Fruit fly (Drosophila melanogaster) whole organism: ENCODE data around the gene Dus4.

Source experiments
- CG8478 ChIP-seq: fragments of >200 bp; optimal IDR thresholded peaks from 2 replicates; lab custom pipeline; 2018; ENCODE audit warnings: inconsistent platforms
- EcR ChIP-seq, 2 experiments: fragments of >200 bp; optimal IDR thresholded peaks; 2 replicates each; lab custom pipeline; 2017; ENCODE audit warnings: missing biosample characterization in 2 of 2, missing genetic modification characterization in 2 of 2, missing genetic modification reagents in 2 of 2
- pan ChIP-seq: fragments of >200 bp; optimal IDR thresholded peaks from 2 replicates; lab custom pipeline; 2017
- usp ChIP-seq: fragments of >200 bp; optimal IDR thresholded peaks from 2 replicates; lab custom pipeline; 2017; ENCODE audit warnings: missing biosample characterization, missing genetic modification characterization, mixed read lengths

DNA sequence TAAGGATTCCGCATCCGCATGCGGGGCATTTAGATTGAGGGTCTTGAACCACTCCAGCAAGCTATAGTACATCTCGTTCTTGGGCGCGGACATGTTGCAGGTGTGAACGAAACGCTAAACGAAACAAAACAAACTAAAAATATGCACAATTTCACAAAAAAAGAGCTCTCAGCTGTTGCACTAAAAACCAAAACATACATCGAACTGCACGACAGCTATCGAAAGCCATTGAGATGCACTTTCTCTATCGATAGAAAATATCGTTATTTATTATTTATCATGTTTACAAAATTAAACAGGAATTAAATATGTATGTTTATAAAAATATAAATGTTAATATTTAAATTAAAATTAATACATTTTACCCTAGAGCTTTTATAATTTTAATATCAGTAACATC, 29.8 kb upstream of the Dus4 start, which contains the start of gene hook:
- TF ChIP-seq CG8478 (lab: Kevin White, UChicago) (no peak), pan (lab: Kevin White, UChicago) (no peak), EcR (GFP tag; optimal IDR thresholded peaks at IDR 0.05; lab: Kevin White, UChicago) (no peak), usp (no peak)
